Fruit fly (Drosophila melanogaster) whole organism, prepupa: ENCODE results near the gene CG31638.

Experiments
- Blimp-1 ChIP-seq: fragments of 200-800 bp; sonication (Bioruptor generic); optimal IDR thresholded peaks from 3 replicates; lab custom pipeline; 2017; ENCODE audit warnings: missing biosample characterization, missing genetic modification characterization, mild to moderate bottlenecking, moderate library complexity, missing genetic modification reagents
- CG10631 ChIP-seq: fragments of 200-800 bp; sonication (Bioruptor generic); optimal IDR thresholded peaks from 2 replicates; lab custom pipeline; 2016; ENCODE audit warnings: missing biosample characterization, missing genetic modification characterization
- CG10669 ChIP-seq: fragments of 200-800 bp; sonication (Bioruptor generic); optimal IDR thresholded peaks from 3 replicates; lab custom pipeline; 2018; ENCODE audit warnings: missing biosample characterization, mild to moderate bottlenecking, missing genetic modification characterization, moderate library complexity
- CG11294 ChIP-seq: fragments of 200-800 bp; sonication (Bioruptor generic); IDR thresholded peaks from 2 replicates; pipeline ENCODE4 v1.3.6; 2022; ENCODE audit warnings: missing biosample characterization, missing genetic modification characterization
- CG11762 ChIP-seq: fragments of 200-800 bp; sonication (Bioruptor generic); optimal IDR thresholded peaks from 3 replicates; lab custom pipeline; 2016; ENCODE audit warnings: missing biosample characterization, missing genetic modification characterization; ENCODE audit not compliant: insufficient read depth
- CG15336 ChIP-seq: fragments of 200-800 bp; sonication (Bioruptor generic); IDR thresholded peaks from 2 replicates; pipeline ENCODE4 v1.3.6; 2022; ENCODE audit warnings: missing biosample characterization, missing genetic modification characterization
- CG1621 ChIP-seq: fragments of 200-800 bp; sonication (Bioruptor generic); optimal IDR thresholded peaks from 3 replicates; lab custom pipeline; 2018; ENCODE audit warnings: missing biosample characterization, mild to moderate bottlenecking, missing genetic modification characterization
- CG16779 ChIP-seq: fragments of 200-800 bp; sonication (Bioruptor generic); optimal IDR thresholded peaks from 3 replicates; lab custom pipeline; 2017; ENCODE audit warnings: missing biosample characterization, mild to moderate bottlenecking, missing genetic modification characterization
- CG3032 ChIP-seq: fragments of 200-800 bp; optimal IDR thresholded peaks from 2 replicates; lab custom pipeline; 2019; ENCODE audit warnings: missing biosample characterization, mild to moderate bottlenecking, missing genetic modification characterization, moderate library complexity
- CG32006 ChIP-seq: fragments of 200-800 bp; sonication (Bioruptor generic); optimal IDR thresholded peaks from 3 replicates; lab custom pipeline; 2017; ENCODE audit warnings: missing biosample characterization, mild to moderate bottlenecking, missing genetic modification characterization
- CG34406 ChIP-seq: fragments of 200-800 bp; sonication (Bioruptor generic); optimal IDR thresholded peaks from 3 replicates; lab custom pipeline; 2016; ENCODE audit warnings: missing biosample characterization, missing genetic modification characterization
- CG3919 ChIP-seq: fragments of 200-800 bp; sonication (Bioruptor generic); optimal IDR thresholded peaks from 3 replicates; lab custom pipeline; 2016; ENCODE audit warnings: missing biosample characterization, missing genetic modification characterization
- CG4318 ChIP-seq: fragments of 200-800 bp; sonication (Bioruptor generic); optimal IDR thresholded peaks from 3 replicates; lab custom pipeline; 2017; ENCODE audit warnings: missing biosample characterization, mild to moderate bottlenecking, missing genetic modification characterization
- CG6163 ChIP-seq: fragments of 200-800 bp; sonication (Bioruptor generic); IDR thresholded peaks from 3 replicates; pipeline ENCODE4 v1.3.6; 2022; ENCODE audit warnings: missing biosample characterization, missing genetic modification characterization
- CG6276 ChIP-seq: fragments of 200-800 bp; sonication (Bioruptor generic); optimal IDR thresholded peaks from 2 replicates; lab custom pipeline; 2017; ENCODE audit warnings: missing biosample characterization, mild to moderate bottlenecking, missing genetic modification characterization
- CG6792 ChIP-seq: fragments of 200-800 bp; sonication (Bioruptor generic); optimal IDR thresholded peaks from 3 replicates; lab custom pipeline; 2016; ENCODE audit warnings: missing biosample characterization, missing genetic modification characterization
- CG6854 ChIP-seq: fragments of 200-800 bp; sonication (Bioruptor generic); optimal IDR thresholded peaks from 2 replicates; lab custom pipeline; 2017; ENCODE audit warnings: missing biosample characterization, mild to moderate bottlenecking, missing genetic modification characterization
- CG7368 ChIP-seq: fragments of 200-800 bp; sonication (Bioruptor generic); optimal IDR thresholded peaks from 3 replicates; lab custom pipeline; 2016; ENCODE audit warnings: missing biosample characterization, missing genetic modification characterization
- CG8119 ChIP-seq: fragments of 200-800 bp; sonication (Bioruptor generic); IDR thresholded peaks from 3 replicates; pipeline ENCODE4 v1.3.6; 2022; ENCODE audit warnings: missing biosample characterization, missing genetic modification characterization
- CG8319 ChIP-seq: fragments of 200-800 bp; sonication (Bioruptor generic); optimal IDR thresholded peaks from 3 replicates; lab custom pipeline; 2016; ENCODE audit warnings: missing biosample characterization, missing genetic modification characterization
- CG8632 ChIP-seq: fragments of 200-800 bp; sonication (Bioruptor generic); optimal IDR thresholded peaks from 3 replicates; lab custom pipeline; 2016; ENCODE audit warnings: missing biosample characterization, missing genetic modification characterization
- Eip75B ChIP-seq: fragments of 200-800 bp; sonication (Bioruptor generic); optimal IDR thresholded peaks from 3 replicates; lab custom pipeline; 2016; ENCODE audit warnings: missing biosample characterization, missing genetic modification characterization
- Eip78C ChIP-seq: fragments of 200-800 bp; sonication (Bioruptor generic); peaks from one replicate; lab custom pipeline; 2016; ENCODE audit warnings: missing biosample characterization, missing genetic modification characterization
- Eip93F ChIP-seq: fragments of 200-800 bp; sonication (Bioruptor generic); optimal IDR thresholded peaks from 2 replicates; lab custom pipeline; 2016; ENCODE audit warnings: missing biosample characterization, mild to moderate bottlenecking, missing genetic modification characterization
- Ets21C ChIP-seq: fragments of 200-800 bp; sonication (Bioruptor generic); optimal IDR thresholded peaks from 3 replicates; lab custom pipeline; 2016; ENCODE audit warnings: missing biosample characterization, missing genetic modification characterization
- Gug ChIP-seq: fragments of 200-800 bp; sonication (Bioruptor generic); IDR thresholded peaks from 2 replicates; pipeline ENCODE4 v1.3.6; 2022; ENCODE audit warnings: missing biosample characterization, missing genetic modification characterization
- Hr38 ChIP-seq: sonication (Bioruptor generic); optimal IDR thresholded peaks from 2 replicates; lab custom pipeline; 2016; ENCODE audit warnings: missing biosample characterization, missing genetic modification characterization
- Hr39 ChIP-seq: fragments of 200-800 bp; sonication (Bioruptor generic); optimal IDR thresholded peaks from 2 replicates; lab custom pipeline; 2016; ENCODE audit warnings: missing biosample characterization, missing genetic modification characterization
- Hr4 ChIP-seq: fragments of 200-800 bp; sonication (Bioruptor generic); optimal IDR thresholded peaks from 3 replicates; lab custom pipeline; 2016; ENCODE audit warnings: missing biosample characterization, missing genetic modification characterization
- Lpt ChIP-seq: fragments of 200-800 bp; sonication (Bioruptor generic); optimal IDR thresholded peaks from 3 replicates; lab custom pipeline; 2016; ENCODE audit warnings: missing biosample characterization, missing genetic modification characterization
- Met ChIP-seq: fragments of 200-800 bp; sonication (Bioruptor generic); optimal IDR thresholded peaks from 3 replicates; lab custom pipeline; 2016; ENCODE audit warnings: missing biosample characterization, missing genetic modification characterization
- OdsH ChIP-seq: fragments of 200-800 bp; sonication (Bioruptor generic); optimal IDR thresholded peaks from 3 replicates; lab custom pipeline; 2016; ENCODE audit warnings: missing biosample characterization, missing genetic modification characterization
- Smox ChIP-seq: fragments of 200-800 bp; sonication (Bioruptor generic); optimal IDR thresholded peaks from 3 replicates; lab custom pipeline; 2016; ENCODE audit warnings: missing biosample characterization, missing genetic modification characterization
- Sox102F ChIP-seq: fragments of 200-800 bp; sonication (Bioruptor generic); optimal IDR thresholded peaks from 2 replicates; lab custom pipeline; 2016; ENCODE audit warnings: missing biosample characterization, mild to moderate bottlenecking, missing genetic modification characterization
- Sox14 ChIP-seq: fragments of 200-800 bp; sonication (Bioruptor generic); optimal IDR thresholded peaks from 3 replicates; lab custom pipeline; 2016; ENCODE audit warnings: missing biosample characterization, missing genetic modification characterization
- Sox15 ChIP-seq: fragments of 200-800 bp; sonication (Bioruptor generic); optimal IDR thresholded peaks from 3 replicates; lab custom pipeline; 2016; ENCODE audit warnings: missing biosample characterization, missing genetic modification characterization
- achi ChIP-seq: fragments of 200-800 bp; sonication (Bioruptor generic); optimal IDR thresholded peaks from 3 replicates; lab custom pipeline; 2016; ENCODE audit warnings: missing biosample characterization, missing genetic modification characterization
- acj6 ChIP-seq: fragments of 200-800 bp; sonication (Bioruptor generic); optimal IDR thresholded peaks from 3 replicates; lab custom pipeline; 2016; ENCODE audit warnings: missing biosample characterization, missing genetic modification characterization
- cyc ChIP-seq: fragments of 200-800 bp; sonication (Bioruptor generic); optimal IDR thresholded peaks from 3 replicates; lab custom pipeline; 2016; ENCODE audit warnings: missing biosample characterization, missing genetic modification characterization
- dac ChIP-seq: fragments of 200-800 bp; sonication (Bioruptor generic); optimal IDR thresholded peaks from 2 replicates; lab custom pipeline; 2017; ENCODE audit warnings: missing biosample characterization, mild to moderate bottlenecking, missing genetic modification characterization
- dsx ChIP-seq: fragments of 200-800 bp; optimal IDR thresholded peaks from 3 replicates; lab custom pipeline; 2019; ENCODE audit warnings: missing biosample characterization, mild to moderate bottlenecking, missing genetic modification characterization, moderate library complexity; ENCODE audit not compliant: poor library complexity, severe bottlenecking
- eg ChIP-seq: fragments of 200-800 bp; sonication (Bioruptor generic); IDR thresholded peaks from 3 replicates; pipeline ENCODE4 v1.3.6; 2022; ENCODE audit warnings: missing biosample characterization, missing genetic modification characterization
- fd59A ChIP-seq: fragments of 200-800 bp; sonication (Bioruptor generic); optimal IDR thresholded peaks from 2 replicates; lab custom pipeline; 2017; ENCODE audit warnings: missing biosample characterization, mild to moderate bottlenecking, missing genetic modification characterization, missing genetic modification reagents
- fd85E ChIP-seq: fragments of 200-800 bp; sonication (Bioruptor generic); optimal IDR thresholded peaks from 3 replicates; lab custom pipeline; 2016; ENCODE audit warnings: missing biosample characterization, missing genetic modification characterization
- fkh ChIP-seq: fragments of 200-800 bp; sonication (Bioruptor generic); optimal IDR thresholded peaks from 3 replicates; lab custom pipeline; 2017; ENCODE audit warnings: missing biosample characterization, mild to moderate bottlenecking, missing genetic modification characterization, moderate library complexity
- lz ChIP-seq: fragments of 200-800 bp; sonication (Bioruptor generic); optimal IDR thresholded peaks from 3 replicates; lab custom pipeline; 2016; ENCODE audit warnings: missing biosample characterization, missing genetic modification characterization
- net ChIP-seq: fragments of 200-800 bp; sonication (Bioruptor generic); optimal IDR thresholded peaks from 3 replicates; lab custom pipeline; 2016; ENCODE audit warnings: missing biosample characterization, missing genetic modification characterization
- salr ChIP-seq, 2 experiments: fragments of 200-800 bp; sonication (Bioruptor generic); optimal IDR thresholded peaks; 3 replicates each; lab custom pipeline; 2016 to 2018; ENCODE audit warnings: missing biosample characterization in 2 of 2, missing genetic modification characterization in 2 of 2, mild to moderate bottlenecking in 1 of 2
- spab ChIP-seq: fragments of 200-800 bp; sonication (Bioruptor generic); optimal IDR thresholded peaks from 2 replicates; lab custom pipeline; 2017; ENCODE audit warnings: missing biosample characterization, mild to moderate bottlenecking, missing genetic modification characterization, missing genetic modification reagents
- ss ChIP-seq, 2 experiments: fragments of 200-800 bp; sonication (Bioruptor generic); optimal IDR thresholded peaks; 2 replicates in 1 of 2; 3 replicates in 1 of 2; lab custom pipeline; 2017 to 2018; ENCODE audit warnings: mild to moderate bottlenecking in 2 of 2, missing biosample characterization in 2 of 2, missing genetic modification characterization in 2 of 2, moderate library complexity in 1 of 2
- svp ChIP-seq: fragments of 200-800 bp; sonication (Bioruptor generic); peaks from one replicate; lab custom pipeline; 2016; ENCODE audit warnings: missing biosample characterization, missing genetic modification characterization
- topi ChIP-seq: fragments of 200-800 bp; sonication (Bioruptor generic); optimal IDR thresholded peaks from 3 replicates; lab custom pipeline; 2016; ENCODE audit warnings: missing biosample characterization, missing genetic modification characterization

CG31638 gene

DNA sequence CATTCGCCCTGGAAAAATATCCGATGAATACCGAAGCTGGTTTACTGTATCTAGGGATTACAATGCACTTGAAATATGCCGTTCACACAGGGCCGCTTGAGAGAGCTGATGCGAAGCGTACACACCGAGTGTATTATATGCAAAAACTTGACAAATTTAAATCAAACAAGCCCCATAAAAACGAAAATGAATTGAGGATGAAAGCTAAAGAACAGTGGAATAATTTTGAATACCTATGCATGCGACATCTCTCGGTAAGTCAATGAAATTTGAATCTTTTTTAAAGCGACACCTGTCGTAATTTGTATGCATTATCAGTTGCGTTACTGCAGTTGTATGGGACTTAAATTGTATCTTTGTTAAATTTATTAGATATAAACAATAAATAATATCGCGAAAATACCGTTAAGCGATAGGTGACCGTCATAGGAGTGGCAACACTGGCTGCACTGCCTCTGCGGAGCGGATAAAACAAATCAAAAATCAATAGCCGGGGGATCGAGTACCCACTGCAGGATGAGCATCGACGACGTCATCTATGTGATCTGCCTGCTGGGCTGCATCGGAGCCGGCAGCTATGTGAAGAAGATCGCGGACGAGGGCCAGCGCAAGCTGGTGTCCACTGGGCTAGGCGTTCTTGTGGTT lies 34.8 kb upstream of the CG31638 start, which contains the start of gene frj:
Gene frj, plus strand, starts transcription at position 98 of the 645 bp plus-strand sequence.
- TF ChIP-seq net (GFP tag; lab: Kevin White, UChicago) (peak; percentile 3), lz (peak; percentile 57), Sox14 (GFP tag; lab: Kevin White, UChicago) (peak; percentile 55), fkh (GFP tag; lab: Kevin White, UChicago) (no peak), Ets21C (peak; percentile 63), CG3919 (peak; percentile 53), CG4318 (GFP tag; lab: Kevin White, UChicago) (no peak), CG3032 (tag; lab: Kevin White, UChicago) (peak; percentile 58), Blimp-1 (GFP tag; lab: Kevin White, UChicago) (no peak), CG8319 (GFP tag; lab: Kevin White, UChicago) (peak; percentile 7), Eip78C (GFP tag; lab: Kevin White, UChicago) (peak; percentile 85), CG8632 (peak; percentile 10), CG6854 (GFP tag; lab: Kevin White, UChicago) (no peak), CG6163 (GFP tag; lab: Robert Waterston, UW) (peak; percentile 52), salr (GFP tag; optimal IDR thresholded peaks at IDR 0.05; lab: Kevin White, UChicago) (no peak), ss (GFP tag; optimal IDR thresholded peaks at IDR 0.05; lab: Kevin White, UChicago) (no peak), Hr39 (peak; percentile 67), Sox15 (peak; percentile 64), eg (GFP tag; lab: Robert Waterston, UW) (no peak), CG6792 (GFP tag; lab: Kevin White, UChicago) (peak; percentile 7), Hr38 (GFP tag; lab: Kevin White, UChicago) (no peak), CG11294 (GFP tag; lab: Robert Waterston, UW) (no peak; the same call in 1 of the 2 replicates), CG6276 (no peak), Eip93F (GFP tag; lab: Kevin White, UChicago) (no peak), CG15336 (GFP tag; lab: Robert Waterston, UW) (peak; percentile 45; the same call in 1 of the 2 replicates), Lpt (no peak), CG34406 (GFP tag; lab: Kevin White, UChicago) (peak; percentile 29), CG11762 (GFP tag; lab: Kevin White, UChicago) (peak; percentile 36), CG32006 (GFP tag; lab: Kevin White, UChicago) (peak; percentile 50), dsx (GFP tag; lab: Kevin White, UChicago) (peak; percentile 2), Met (GFP tag; lab: Kevin White, UChicago) (peak; percentile 17), svp (GFP tag; lab: Kevin White, UChicago) (peak; percentile 72), Sox102F (GFP tag; lab: Kevin White, UChicago) (no peak), Eip75B (GFP tag; lab: Kevin White, UChicago) (peak; percentile 44), CG7368 (GFP tag; lab: Kevin White, UChicago) (no peak), cyc (peak; percentile 73), fd85E (no peak), CG16779 (no peak), spab (no peak), CG8119 (no peak), dac (peak; percentile 10), Gug (GFP tag; lab: Robert Waterston, UW) (peak; percentile 32; the same call in 1 of the 2 replicates), topi (GFP tag; lab: Kevin White, UChicago) (peak; percentile 37), Hr4 (GFP tag; lab: Kevin White, UChicago) (peak; percentile 63), CG10631 (GFP tag; lab: Kevin White, UChicago) (no peak), acj6 (peak; percentile 60), Smox (GFP tag; lab: Kevin White, UChicago) (peak; percentile 38), achi (GFP tag; lab: Kevin White, UChicago) (peak; percentile 37), CG10669 (GFP tag; lab: Kevin White, UChicago) (peak; percentile 36), OdsH (GFP tag; lab: Kevin White, UChicago) (peak; percentile 66), CG1621 (tag; lab: Kevin White, UChicago) (no peak), fd59A (GFP tag; lab: Kevin White, UChicago) (no peak)
